Fruit fly (Drosophila melanogaster) whole organism, pupa: ENCODE data around the gene CG43219.

ENCODE experiments used
- CG10348 ChIP-seq: fragments of 200-800 bp; sonication (Bioruptor generic); IDR thresholded peaks from 2 replicates; pipeline ENCODE4 v1.3.6; 2022; ENCODE audit warnings: missing biosample characterization, missing genetic modification characterization
- CG13204 ChIP-seq: fragments of 200-800 bp; sonication (Bioruptor generic); optimal IDR thresholded peaks from 2 replicates; lab custom pipeline; 2018; ENCODE audit warnings: missing biosample characterization, mild to moderate bottlenecking, missing genetic modification characterization, moderate library complexity
- CG14655 ChIP-seq: fragments of 200-800 bp; sonication (Bioruptor generic); optimal IDR thresholded peaks from 3 replicates; lab custom pipeline; 2017; ENCODE audit warnings: mild to moderate bottlenecking, missing biosample characterization, missing genetic modification reagents, missing genetic modification characterization
- CG15710 ChIP-seq: fragments of 200-800 bp; sonication (Bioruptor generic); optimal IDR thresholded peaks from 2 replicates; lab custom pipeline; 2018; ENCODE audit warnings: missing biosample characterization, mild to moderate bottlenecking, missing genetic modification characterization, moderate library complexity
- CG34367 ChIP-seq: fragments of 200-800 bp; sonication (Bioruptor generic); optimal IDR thresholded peaks from 2 replicates; lab custom pipeline; 2018; ENCODE audit warnings: missing biosample characterization, mild to moderate bottlenecking, missing genetic modification characterization
- CG4496 ChIP-seq: fragments of 200-800 bp; sonication (Bioruptor generic); IDR thresholded peaks from 3 replicates; pipeline ENCODE4 v1.3.6; 2022; ENCODE audit warnings: missing biosample characterization, missing genetic modification characterization
- CG8301 ChIP-seq: fragments of 200-800 bp; sonication (Bioruptor generic); optimal IDR thresholded peaks from 2 replicates; lab custom pipeline; 2018; ENCODE audit warnings: missing biosample characterization, mild to moderate bottlenecking, missing genetic modification characterization
- D1 ChIP-seq: fragments of 200-800 bp; sonication (Bioruptor generic); optimal IDR thresholded peaks from 2 replicates; lab custom pipeline; 2018; ENCODE audit warnings: missing biosample characterization, mild to moderate bottlenecking, missing genetic modification characterization, moderate library complexity
- EcR ChIP-seq: fragments of 200-800 bp; sonication (Bioruptor generic); optimal IDR thresholded peaks from 3 replicates; lab custom pipeline; 2019; ENCODE audit warnings: missing biosample characterization, missing genetic modification characterization, mild to moderate bottlenecking, moderate library complexity, missing genetic modification reagents
- Pif1A ChIP-seq: fragments of 200-800 bp; sonication (Bioruptor generic); optimal IDR thresholded peaks from 3 replicates; lab custom pipeline; 2016; ENCODE audit warnings: missing biosample characterization, missing genetic modification characterization
- fd96Ca ChIP-seq: fragments of 200-800 bp; sonication (Bioruptor generic); IDR thresholded peaks from 3 replicates; pipeline ENCODE4 v1.3.6; 2022; ENCODE audit warnings: missing biosample characterization, missing genetic modification characterization
- gl ChIP-seq: fragments of 200-800 bp; sonication (Bioruptor generic); optimal IDR thresholded peaks from 2 replicates; lab custom pipeline; 2018; ENCODE audit warnings: missing biosample characterization, mild to moderate bottlenecking, missing genetic modification characterization
- rn ChIP-seq: fragments of 200-800 bp; sonication (Bioruptor generic); IDR thresholded peaks from 2 replicates; pipeline ENCODE4 v1.3.6; 2022; ENCODE audit warnings: missing biosample characterization, missing genetic modification characterization

DNA sequence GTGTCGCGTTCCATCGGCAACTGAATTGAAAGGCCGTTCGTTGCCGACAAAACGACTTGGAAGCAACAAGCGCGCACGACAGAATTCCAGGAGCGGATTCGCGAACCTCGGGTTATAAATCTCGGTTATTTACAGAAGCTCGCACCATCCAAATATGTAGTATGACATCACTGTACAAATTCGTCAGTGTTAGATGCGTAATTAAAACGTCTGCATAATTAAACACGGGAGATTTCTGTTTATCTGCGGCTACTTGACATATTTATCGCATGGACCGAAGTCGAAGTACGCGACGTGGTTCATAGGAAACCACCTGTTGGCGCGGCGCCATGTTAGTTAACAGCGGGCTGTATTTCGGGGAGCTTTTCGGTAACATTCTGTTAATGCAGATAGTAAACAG, 48.3 kb upstream of the CG43219 start, which contains the start of gene Ac78C:
- TF ChIP-seq CG34367 (tag; lab: Kevin White, UChicago): peak; percentile 67
- TF ChIP-seq Pif1A (GFP tag; lab: Kevin White, UChicago): peak; percentile 91
- TF ChIP-seq CG14655 (GFP tag; lab: Kevin White, UChicago): peak; percentile 81
- TF ChIP-seq CG8301: peak; percentile 83
- no peak for TF ChIP-seq EcR
- peak; percentile 42 for TF ChIP-seq CG13204 (GFP tag; lab: Kevin White, UChicago)
- TF ChIP-seq CG10348: no peak
- TF ChIP-seq gl: peak; percentile 79
- peak; percentile 97 for TF ChIP-seq CG4496
- TF ChIP-seq fd96Ca (GFP tag; lab: Robert Waterston, UW): peak; percentile 93
- peak; percentile 47 for TF ChIP-seq D1 (tag; lab: Kevin White, UChicago)
- peak; percentile 80 for TF ChIP-seq CG15710 (tag; lab: Kevin White, UChicago)
- peak; percentile 68 for TF ChIP-seq rn (GFP tag; lab: Robert Waterston, UW)
